In the genomic region with DNA sequence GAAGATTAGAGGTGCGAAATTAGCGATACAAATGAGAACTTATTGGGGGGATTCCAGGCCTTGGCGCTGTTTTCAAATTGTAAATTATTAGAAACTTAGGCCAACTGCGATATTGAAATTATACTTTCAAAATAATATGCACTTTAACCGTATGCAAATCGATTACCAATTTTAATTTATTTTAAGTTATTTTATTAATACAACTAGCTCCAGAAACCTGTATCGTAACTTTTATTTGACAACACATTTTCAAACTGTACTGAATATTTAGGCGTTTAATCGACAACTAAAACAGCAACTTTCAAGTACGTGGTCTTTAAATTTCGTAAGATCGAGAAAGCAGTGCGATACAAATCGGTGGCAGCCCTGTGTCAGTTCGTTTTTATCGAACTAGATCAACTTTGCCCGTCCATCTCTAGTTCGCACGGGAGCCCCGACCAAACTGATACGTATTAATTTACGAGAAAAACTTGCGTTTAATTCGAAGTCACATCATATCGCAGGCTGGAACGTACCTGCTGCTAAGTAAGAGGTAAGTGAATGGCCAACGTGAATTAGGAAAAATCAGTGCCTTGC, we compare ENCODE assay signal across 1 fruit fly cellular context.
TF ChIP-seq lines count a peak whose summit lies in the region.

A gene (minus strand): TSS at position 31 of the 576 bp plus-strand sequence.
A gene (plus strand): TSS at position 335 of the 576 bp plus-strand sequence.

TF ChIP-seq in whole organism, embryonic, 481 proteins besides CTCF, POLR2A, EP300 and RAD21 (continued from another document and continues in another):
- TF ChIP-seq CG7372 (GFP tag; IDR thresholded peaks at IDR 0.05; lab: Robert Waterston, UW) (no peak), CG31441 (GFP tag; IDR thresholded peaks at IDR 0.05; lab: Robert Waterston, UW) (peak; percentile 43; the same call in 1 of the 2 replicates), fd96Cb (tag; optimal IDR thresholded peaks at IDR 0.05; lab: Kevin White, UChicago) (no peak), nom (GFP tag; optimal IDR thresholded peaks at IDR 0.05; lab: Kevin White, UChicago) (no peak), Abd-B (GFP tag; optimal IDR thresholded peaks at IDR 0.05; lab: Kevin White, UChicago) (peak; percentile 37), zfh2 (GFP tag; optimal IDR thresholded peaks at IDR 0.05; lab: Kevin White, UChicago) (peak; percentile 53), BEAF-32 (GFP tag; optimal IDR thresholded peaks at IDR 0.05; lab: Kevin White, UChicago) (peak; percentile 73), CG10654 (GFP tag; optimal IDR thresholded peaks at IDR 0.05; lab: Kevin White, UChicago) (no peak), ftz-f1 (GFP tag; optimal IDR thresholded peaks at IDR 0.05; lab: Kevin White, UChicago) (no peak), Aef1 (GFP tag; IDR thresholded peaks at IDR 0.05; lab: Robert Waterston, UW) (no peak), Elba2 (GFP tag; optimal IDR thresholded peaks at IDR 0.05; lab: Kevin White, UChicago) (no peak), Mrtf (GFP tag; IDR thresholded peaks at IDR 0.05; lab: Robert Waterston, UW) (no peak), exex (tag; optimal IDR thresholded peaks at IDR 0.05; lab: Kevin White, UChicago) (peak; percentile 28), CG11247 (GFP tag; IDR thresholded peaks at IDR 0.05; lab: Robert Waterston, UW) (no peak), bab2 (GFP tag; optimal IDR thresholded peaks at IDR 0.05; lab: Kevin White, UChicago) (no peak), kni (GFP tag; optimal IDR thresholded peaks at IDR 0.05; lab: Kevin White, UChicago) (peak; percentile 55), slbo (GFP tag; IDR thresholded peaks at IDR 0.05; lab: Robert Waterston, UW) (peak; percentile 31; the same call in 1 of the 2 replicates), CG4424 (GFP tag; optimal IDR thresholded peaks at IDR 0.05; lab: Kevin White, UChicago) (peak; percentile 23), CG5180 (GFP tag; optimal IDR thresholded peaks at IDR 0.05; lab: Kevin White, UChicago) (no peak), CG34376 (GFP tag; optimal IDR thresholded peaks at IDR 0.05; lab: Kevin White, UChicago) (peak; percentile 56), Dek (tag; optimal IDR thresholded peaks at IDR 0.05; lab: Kevin White, UChicago) (peak; percentile 76), CG2712 (tag; optimal IDR thresholded peaks at IDR 0.05; lab: Kevin White, UChicago) (peak; percentile 50), CG10274 (GFP tag; optimal IDR thresholded peaks at IDR 0.05; lab: Kevin White, UChicago) (no peak), CG4854 (GFP tag; optimal IDR thresholded peaks at IDR 0.05; lab: Kevin White, UChicago) (no peak), zen2 (GFP tag; IDR thresholded peaks at IDR 0.05; lab: Robert Waterston, UW; ENCODE audit: partially characterized antibody) (peak; percentile 39; the same call in 1 of the 3 replicates), z (GFP tag; IDR thresholded peaks at IDR 0.05; lab: Robert Waterston, UW) (no peak), onecut (GFP tag; IDR thresholded peaks at IDR 0.05; lab: Robert Waterston, UW) (0 out of 2 replicates have a peak, but pooled peaks have one; percentile 4), nerfin-2 (GFP tag; IDR thresholded peaks at IDR 0.05; lab: Robert Waterston, UW; ENCODE audit: partially characterized antibody) (peak; percentile 68), gsb (GFP tag; IDR thresholded peaks at IDR 0.05; lab: Robert Waterston, UW) (no peak), tgo (GFP tag; IDR thresholded peaks at IDR 0.05; lab: Robert Waterston, UW) (no peak), CG13123 (GFP tag; optimal IDR thresholded peaks at IDR 0.05; lab: Kevin White, UChicago) (no peak), CG7963 (GFP tag; IDR thresholded peaks at IDR 0.05; lab: Robert Waterston, UW; ENCODE audit: partially characterized antibody) (peak; percentile 77), Fer3 (tag; optimal IDR thresholded peaks at IDR 0.05; lab: Kevin White, UChicago) (no peak), CG32772 (GFP tag; IDR thresholded peaks at IDR 0.05; lab: Robert Waterston, UW) (no peak), nerfin-1 (tag; optimal IDR thresholded peaks at IDR 0.05; lab: Kevin White, UChicago) (no peak), h (optimal IDR thresholded peaks at IDR 0.05; lab: Kevin White, UChicago) (no peak), Poxn (GFP tag; IDR thresholded peaks at IDR 0.05; lab: Robert Waterston, UW) (no peak), Camta (GFP tag; optimal IDR thresholded peaks at IDR 0.05; lab: Kevin White, UChicago) (no peak), CG31388 (GFP tag; optimal IDR thresholded peaks at IDR 0.05; lab: Kevin White, UChicago) (no peak), CG18599 (GFP tag; optimal IDR thresholded peaks at IDR 0.05; lab: Kevin White, UChicago) (peak; percentile 58), CG3838 (GFP tag; optimal IDR thresholded peaks at IDR 0.05; lab: Kevin White, UChicago) (no peak), amos (GFP tag; IDR thresholded peaks at IDR 0.05; lab: Robert Waterston, UW; ENCODE audit: partially characterized antibody) (peak; percentile 75), tll (GFP tag; optimal IDR thresholded peaks at IDR 0.05; lab: Kevin White, UChicago) (no peak), HLH3B (GFP tag; IDR thresholded peaks at IDR 0.05; lab: Robert Waterston, UW) (no peak), CG12155 (GFP tag; optimal IDR thresholded peaks at IDR 0.05; lab: Kevin White, UChicago) (peak; percentile 23), lilli (GFP tag; optimal IDR thresholded peaks at IDR 0.05; lab: Kevin White, UChicago) (peak; percentile 36), CG9932 (GFP tag; IDR thresholded peaks at IDR 0.05; lab: Robert Waterston, UW) (peak; percentile 60), CG2678 (tag; optimal IDR thresholded peaks at IDR 0.05; lab: Kevin White, UChicago) (peak; percentile 56), tio (GFP tag; optimal IDR thresholded peaks at IDR 0.05; lab: Kevin White, UChicago) (no peak), CG7928 (GFP tag; optimal IDR thresholded peaks at IDR 0.05; lab: Kevin White, UChicago) (peak; percentile 75), CG12744 (GFP tag; optimal IDR thresholded peaks at IDR 0.05; lab: Kevin White, UChicago) (no peak), CG3281 (GFP tag; optimal IDR thresholded peaks at IDR 0.05; lab: Kevin White, UChicago) (no peak), so (GFP tag; IDR thresholded peaks at IDR 0.05; lab: Robert Waterston, UW) (no peak), pb (GFP tag; optimal IDR thresholded peaks at IDR 0.05; lab: Kevin White, UChicago) (no peak), bowl (GFP tag; IDR thresholded peaks at IDR 0.05; lab: Robert Waterston, UW) (no peak), CG16863 (GFP tag; optimal IDR thresholded peaks at IDR 0.05; lab: Kevin White, UChicago) (no peak), CG4328 (GFP tag; optimal IDR thresholded peaks at IDR 0.05; lab: Kevin White, UChicago) (peak; percentile 24), NK7.1 (GFP tag; optimal IDR thresholded peaks at IDR 0.05; lab: Kevin White, UChicago) (no peak), CG6683 (GFP tag; optimal IDR thresholded peaks at IDR 0.05; lab: Kevin White, UChicago) (no peak), NFAT (GFP tag; IDR thresholded peaks at IDR 0.05; lab: Robert Waterston, UW) (no peak), dimm (GFP tag; IDR thresholded peaks at IDR 0.05; lab: Robert Waterston, UW) (no peak), ac (GFP tag; optimal IDR thresholded peaks at IDR 0.05; lab: Kevin White, UChicago) (no peak), CG33213 (GFP tag; optimal IDR thresholded peaks at IDR 0.05; lab: Kevin White, UChicago) (no peak), Hr78 (GFP tag; optimal IDR thresholded peaks at IDR 0.05; lab: Kevin White, UChicago) (no peak), az2 (GFP tag; optimal IDR thresholded peaks at IDR 0.05; lab: Kevin White, UChicago) (no peak), Ssrp (tag; optimal IDR thresholded peaks at IDR 0.05; lab: Kevin White, UChicago) (no peak), CG31224 (GFP tag; IDR thresholded peaks at IDR 0.05; lab: Robert Waterston, UW) (peak; percentile 25; the same call in 1 of the 2 replicates), Asciz (GFP tag; optimal IDR thresholded peaks at IDR 0.05; lab: Kevin White, UChicago) (no peak), Sox102F (GFP tag; optimal IDR thresholded peaks at IDR 0.05; lab: Kevin White, UChicago) (no peak), Spps (tag; optimal IDR thresholded peaks at IDR 0.05; lab: Kevin White, UChicago) (no peak), Vsx1 (GFP tag; optimal IDR thresholded peaks at IDR 0.05; lab: Kevin White, UChicago) (no peak), B-H1 (GFP tag; IDR thresholded peaks at IDR 0.05; lab: Robert Waterston, UW) (no peak; the same call in 2 of the 3 replicates), zfh1 (GFP tag; IDR thresholded peaks at IDR 0.05; lab: Robert Waterston, UW) (no peak), hbn (GFP tag; IDR thresholded peaks at IDR 0.05; lab: Robert Waterston, UW; ENCODE audit: partially characterized antibody) (peak; percentile 33; the same call in 1 of the 2 replicates), CG16813 (GFP tag; IDR thresholded peaks at IDR 0.05; lab: Robert Waterston, UW; ENCODE audit: partially characterized antibody) (peak; percentile 73), ssp (GFP tag; IDR thresholded peaks at IDR 0.05; lab: Robert Waterston, UW) (0 out of 2 replicates have a peak, but pooled peaks have one; percentile 18), crc (GFP tag; optimal IDR thresholded peaks at IDR 0.05; lab: Kevin White, UChicago) (no peak), shn (GFP tag; optimal IDR thresholded peaks at IDR 0.05; lab: Kevin White, UChicago) (peak; percentile 25), Atf-2 (GFP tag; optimal IDR thresholded peaks at IDR 0.05; lab: Kevin White, UChicago) (no peak), pum (GFP tag; optimal IDR thresholded peaks at IDR 0.05; lab: Kevin White, UChicago) (peak; percentile 15), Hr39 (optimal IDR thresholded peaks at IDR 0.05; lab: Kevin White, UChicago) (no peak), lab (GFP tag; optimal IDR thresholded peaks at IDR 0.05; lab: Kevin White, UChicago) (peak; percentile 69), scrt (GFP tag; optimal IDR thresholded peaks at IDR 0.05; lab: Kevin White, UChicago) (no peak), CG13296 (GFP tag; optimal IDR thresholded peaks at IDR 0.05; lab: Kevin White, UChicago) (peak; percentile 16), fd102C (GFP tag; optimal IDR thresholded peaks at IDR 0.05; lab: Kevin White, UChicago) (no peak), CG5953 (GFP tag; IDR thresholded peaks at IDR 0.05; lab: Robert Waterston, UW) (no peak), Hsf (GFP tag; optimal IDR thresholded peaks at IDR 0.05; lab: Kevin White, UChicago) (peak; percentile 32), CG8924 (tag; optimal IDR thresholded peaks at IDR 0.05; lab: Kevin White, UChicago) (peak; percentile 47), grau (tag; optimal IDR thresholded peaks at IDR 0.05; lab: Kevin White, UChicago) (peak; percentile 55), CG7745 (tag; optimal IDR thresholded peaks at IDR 0.05; lab: Kevin White, UChicago) (no peak), cas (GFP tag; IDR thresholded peaks at IDR 0.05; lab: Robert Waterston, UW) (no peak), CG6654 (GFP tag; optimal IDR thresholded peaks at IDR 0.05; lab: Kevin White, UChicago) (no peak), D19B (GFP tag; optimal IDR thresholded peaks at IDR 0.05; lab: Kevin White, UChicago) (peak; percentile 25), insv (GFP tag; optimal IDR thresholded peaks at IDR 0.05; lab: Kevin White, UChicago) (peak in 1 of 2 experiments; percentile 9), tin (GFP tag; optimal IDR thresholded peaks at IDR 0.05; lab: Kevin White, UChicago) (no peak), vnd (GFP tag; IDR thresholded peaks at IDR 0.05; lab: Robert Waterston, UW; ENCODE audit: partially characterized antibody) (peak; percentile 68), emc (GFP tag; optimal IDR thresholded peaks at IDR 0.05; lab: Kevin White, UChicago) (no peak), CG12236 (GFP tag; optimal IDR thresholded peaks at IDR 0.05; lab: Kevin White, UChicago) (no peak), chinmo (GFP tag; IDR thresholded peaks at IDR 0.05; lab: Robert Waterston, UW; ENCODE audit: partially characterized antibody) (peak; percentile 23; the same call in 1 of the 4 replicates), HLH54F (GFP tag; optimal IDR thresholded peaks at IDR 0.05; lab: Kevin White, UChicago) (peak; percentile 15), abd-A (tag; optimal IDR thresholded peaks at IDR 0.05; lab: Kevin White, UChicago) (no peak), hb (GFP tag; IDR thresholded peaks at IDR 0.05; lab: Robert Waterston, UW; ENCODE audit: partially characterized antibody) (peak; percentile 59; the same call in 1 of the 3 replicates), CG3726 (GFP tag; IDR thresholded peaks at IDR 0.05; lab: Robert Waterston, UW) (no peak), CG17568 (GFP tag; optimal IDR thresholded peaks at IDR 0.05; lab: Kevin White, UChicago) (no peak), oc (tag; optimal IDR thresholded peaks at IDR 0.05; lab: Kevin White, UChicago) (no peak), p53 (GFP tag; optimal IDR thresholded peaks at IDR 0.05; lab: Kevin White, UChicago) (no peak), CG15073 (GFP tag; optimal IDR thresholded peaks at IDR 0.05; lab: Kevin White, UChicago) (no peak), CG18619 (GFP tag; optimal IDR thresholded peaks at IDR 0.05; lab: Kevin White, UChicago) (no peak), lbe (GFP tag; optimal IDR thresholded peaks at IDR 0.05; lab: Kevin White, UChicago) (no peak), CG3065 (GFP tag; optimal IDR thresholded peaks at IDR 0.05; lab: Kevin White, UChicago) (no peak), CG1602 (GFP tag; optimal IDR thresholded peaks at IDR 0.05; lab: Kevin White, UChicago) (no peak), Max (GFP tag; optimal IDR thresholded peaks at IDR 0.05; lab: Kevin White, UChicago) (peak; percentile 14), HHEX (GFP tag; optimal IDR thresholded peaks at IDR 0.05; lab: Kevin White, UChicago) (no peak), Lhr (GFP tag; optimal IDR thresholded peaks at IDR 0.05; lab: Kevin White, UChicago) (peak; percentile 83), Dp (GFP tag; optimal IDR thresholded peaks at IDR 0.05; lab: Kevin White, UChicago) (peak; percentile 84), rib (GFP tag; IDR thresholded peaks at IDR 0.05; lab: Robert Waterston, UW) (no peak), Bgb (GFP tag; IDR thresholded peaks at IDR 0.05; lab: Robert Waterston, UW; ENCODE audit: partially characterized antibody) (peak; percentile 73), bcd (GFP tag; optimal IDR thresholded peaks at IDR 0.05; lab: Kevin White, UChicago) (no peak), Gug (GFP tag; IDR thresholded peaks at IDR 0.05; lab: Robert Waterston, UW) (no peak), nmo (GFP tag; optimal IDR thresholded peaks at IDR 0.05; lab: Kevin White, UChicago) (peak; percentile 61), CG9437 (GFP tag; optimal IDR thresholded peaks at IDR 0.05; lab: Kevin White, UChicago) (peak; percentile 91), sc (optimal IDR thresholded peaks at IDR 0.05; lab: Kevin White, UChicago) (no peak), sc (GFP tag; optimal IDR thresholded peaks at IDR 0.05; lab: Kevin White, UChicago) (no peak), E2f2 (GFP tag; IDR thresholded peaks at IDR 0.05; lab: Robert Waterston, UW) (peak; percentile 87), D (optimal IDR thresholded peaks at IDR 0.05; lab: Kevin White, UChicago) (no peak), D (GFP tag; optimal IDR thresholded peaks at IDR 0.05; lab: Kevin White, UChicago) (no peak)
